Fruit fly (Drosophila melanogaster): ENCODE results near the gene CG33784.

DNA sequence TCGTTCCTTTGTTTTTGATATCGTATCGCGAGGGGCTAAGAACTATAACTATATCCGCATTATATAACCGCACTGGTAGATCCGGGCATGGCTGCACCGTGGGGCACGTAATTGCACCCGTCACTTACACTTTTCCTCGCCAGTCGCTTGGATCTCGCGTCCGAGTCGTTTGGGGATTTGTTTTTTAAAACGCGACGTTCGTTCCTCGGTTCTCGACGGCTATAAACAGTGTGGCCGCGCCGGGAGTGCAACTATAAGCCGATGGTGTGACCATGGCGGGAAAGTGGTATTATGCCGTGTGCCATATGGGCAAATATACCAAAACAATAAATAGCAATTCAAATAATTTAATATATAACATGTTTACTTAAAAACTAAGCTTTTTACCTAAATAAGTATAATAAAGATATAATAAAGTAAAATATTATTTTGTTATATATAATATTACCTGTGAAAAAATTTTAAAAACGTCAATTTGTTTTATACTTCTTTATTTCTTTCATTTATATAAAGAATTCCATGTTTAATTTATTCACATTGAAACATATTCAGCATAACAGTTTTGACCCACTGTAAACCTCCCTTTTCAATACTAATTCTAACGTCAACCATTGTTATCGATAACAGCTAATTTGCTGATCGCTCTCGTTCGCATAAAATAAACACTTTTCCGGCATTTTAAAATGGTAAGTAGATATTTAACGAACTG lies 24.9 kb upstream of the CG33784 start, which contains the start of the genes Mical and CG3909:
- TF ChIP-seq Sox102F (GFP tag; optimal IDR thresholded peaks at IDR 0.05) (peak; percentile 59), Sox14 (GFP tag; optimal IDR thresholded peaks at IDR 0.05) (peak; percentile 25), eg (GFP tag; IDR thresholded peaks at IDR 0.05) (peak; percentile 92), Blimp-1 (GFP tag; optimal IDR thresholded peaks at IDR 0.05) (peak; percentile 39), pdm3 (GFP tag; optimal IDR thresholded peaks at IDR 0.05) (peak; percentile 65), vri (GFP tag; optimal IDR thresholded peaks at IDR 0.05) (peak; percentile 69), Gug (GFP tag; IDR thresholded peaks at IDR 0.05) (peak; percentile 76), CG8119 (GFP tag; IDR thresholded peaks at IDR 0.05) (peak; percentile 85), CG16779 (tag; optimal IDR thresholded peaks at IDR 0.05) (peak; percentile 62), CG8319 (GFP tag; optimal IDR thresholded peaks at IDR 0.05) (peak; percentile 18), net (GFP tag; optimal IDR thresholded peaks at IDR 0.05) (peak; percentile 68), CG4318 (GFP tag; optimal IDR thresholded peaks at IDR 0.05) (no peak)

All from whole organism, prepupa.